Fruit fly (Drosophila melanogaster) whole organism, embryonic: ENCODE data around the gene CG10338.

Experiments used
- Atf-2 ChIP-seq: fragments of 200-800 bp; sonication (Bioruptor generic); optimal IDR thresholded peaks from 2 replicates; lab custom pipeline; 2016; ENCODE audit warnings: missing biosample characterization, missing genetic modification characterization
- B-H1 ChIP-seq: fragments of 200-800 bp; sonication (Bioruptor generic); IDR thresholded peaks from 3 replicates; pipeline ENCODE4 v1.3.6; 2022; ENCODE audit warnings: missing biosample characterization, missing genetic modification characterization
- CG10147 ChIP-seq: fragments of 200-800 bp; sonication (Bioruptor generic); optimal IDR thresholded peaks from 2 replicates; lab custom pipeline; 2019; ENCODE audit warnings: missing biosample characterization, mild to moderate bottlenecking, missing genetic modification characterization, moderate library complexity
- CG10267 ChIP-seq: fragments of 200-800 bp; sonication (Bioruptor generic); optimal IDR thresholded peaks from 2 replicates; lab custom pipeline; 2018; ENCODE audit warnings: missing biosample characterization, mild to moderate bottlenecking, missing genetic modification characterization, moderate library complexity
- CG10959 ChIP-seq: fragments of 200-800 bp; sonication (Bioruptor generic); IDR thresholded peaks from 2 replicates; pipeline ENCODE4 v1.3.6; 2022; ENCODE audit warnings: missing biosample characterization, missing genetic modification characterization
- CG13123 ChIP-seq: fragments of 200-800 bp; sonication (Bioruptor generic); optimal IDR thresholded peaks from 2 replicates; lab custom pipeline; 2016; ENCODE audit warnings: missing biosample characterization, missing genetic modification characterization
- CG14710 ChIP-seq: fragments of 200-800 bp; sonication (Bioruptor generic); optimal IDR thresholded peaks from 3 replicates; lab custom pipeline; 2019; ENCODE audit warnings: missing biosample characterization, mild to moderate bottlenecking, missing genetic modification characterization, moderate library complexity
- CG14860 ChIP-seq: fragments of 200-800 bp; sonication (Bioruptor generic); IDR thresholded peaks from 3 replicates; pipeline ENCODE4 v1.3.6; 2022; ENCODE audit warnings: missing biosample characterization, missing genetic modification characterization; ENCODE audit not compliant: partially characterized antibody
- CG16813 ChIP-seq: fragments of 200-800 bp; sonication (Bioruptor generic); IDR thresholded peaks from 3 replicates; pipeline ENCODE4 v1.3.6; 2022; ENCODE audit warnings: missing biosample characterization, missing genetic modification characterization; ENCODE audit not compliant: partially characterized antibody
- CG16863 ChIP-seq: fragments of 200-800 bp; sonication (Bioruptor generic); optimal IDR thresholded peaks from 3 replicates; lab custom pipeline; 2016; ENCODE audit warnings: missing biosample characterization, missing genetic modification characterization
- CG17361 ChIP-seq: fragments of 200-800 bp; sonication (Bioruptor generic); IDR thresholded peaks from 3 replicates; pipeline ENCODE4 v1.3.6; 2022; ENCODE audit warnings: missing biosample characterization, missing genetic modification characterization
- CG34422 ChIP-seq: fragments of 200-800 bp; sonication (Bioruptor generic); IDR thresholded peaks from 3 replicates; pipeline ENCODE4 v1.3.6; 2022; ENCODE audit warnings: missing biosample characterization, missing genetic modification characterization
- CG4730 ChIP-seq: fragments of 200-800 bp; sonication (Bioruptor generic); IDR thresholded peaks from 2 replicates; pipeline ENCODE4 v1.3.6; 2022; ENCODE audit warnings: missing biosample characterization, missing genetic modification characterization
- CG4820 ChIP-seq: fragments of 200-800 bp; sonication (Bioruptor generic); optimal IDR thresholded peaks from 3 replicates; lab custom pipeline; 2016; ENCODE audit warnings: missing biosample characterization, missing genetic modification characterization
- CG6175 ChIP-seq: fragments of 200-800 bp; sonication (Bioruptor generic); IDR thresholded peaks from 3 replicates; pipeline ENCODE4 v1.3.6; 2022; ENCODE audit warnings: missing biosample characterization, missing genetic modification characterization
- CG7839 ChIP-seq: fragments of 200-800 bp; sonication (Bioruptor generic); optimal IDR thresholded peaks from 3 replicates; lab custom pipeline; 2018; ENCODE audit warnings: missing biosample characterization, mild to moderate bottlenecking, missing genetic modification characterization, moderate library complexity
- CG8089 ChIP-seq: fragments of 200-800 bp; sonication (Bioruptor generic); optimal IDR thresholded peaks from 3 replicates; lab custom pipeline; 2016; ENCODE audit warnings: missing biosample characterization, missing genetic modification characterization
- CG9797 ChIP-seq: fragments of 200-800 bp; sonication (Bioruptor generic); optimal IDR thresholded peaks from 3 replicates; lab custom pipeline; 2018; ENCODE audit warnings: missing biosample characterization, mild to moderate bottlenecking, missing genetic modification characterization
- CkIIα-i1 ChIP-seq: fragments of 200-800 bp; sonication (Bioruptor generic); IDR thresholded peaks from 2 replicates; pipeline ENCODE4 v1.3.6; 2022; ENCODE audit warnings: missing biosample characterization, missing genetic modification characterization
- CoRest ChIP-seq: fragments of 200-800 bp; sonication (Bioruptor generic); optimal IDR thresholded peaks from 3 replicates; lab custom pipeline; 2018; ENCODE audit warnings: missing biosample characterization, mild to moderate bottlenecking, missing genetic modification characterization, moderate library complexity
- Deaf1 ChIP-seq: fragments of 200-800 bp; optimal IDR thresholded peaks from 3 replicates; lab custom pipeline; 2019; ENCODE audit warnings: missing biosample characterization, mild to moderate bottlenecking, missing genetic modification characterization, moderate library complexity
- GATAe ChIP-seq: fragments of 200-800 bp; sonication (Bioruptor generic); conservative IDR thresholded peaks from 2 replicates; pipeline ENCODE4 v1.3.6; 2022; ENCODE audit warnings: missing biosample characterization, missing genetic modification characterization
- HmgD ChIP-seq: fragments of 200-800 bp; sonication (Bioruptor generic); optimal IDR thresholded peaks from 3 replicates; lab custom pipeline; 2016; ENCODE audit warnings: missing biosample characterization, missing genetic modification characterization
- Hmr ChIP-seq: fragments of 200-800 bp; sonication (Bioruptor generic); optimal IDR thresholded peaks from 3 replicates; lab custom pipeline; 2017; ENCODE audit warnings: mild to moderate bottlenecking, missing biosample characterization, missing genetic modification reagents, missing genetic modification characterization
- Jarid2 ChIP-seq: fragments of 200-800 bp; sonication (Bioruptor generic); optimal IDR thresholded peaks from 3 replicates; lab custom pipeline; 2017; ENCODE audit warnings: mild to moderate bottlenecking, missing biosample characterization, missing genetic modification reagents, missing genetic modification characterization
- NFAT ChIP-seq: fragments of 200-800 bp; sonication (Bioruptor generic); IDR thresholded peaks from 2 replicates; pipeline ENCODE4 v1.3.6; 2022; ENCODE audit warnings: missing biosample characterization, missing genetic modification characterization
- NK7.1 ChIP-seq: fragments of 200-800 bp; sonication (Bioruptor generic); optimal IDR thresholded peaks from 3 replicates; lab custom pipeline; 2016; ENCODE audit warnings: missing biosample characterization, missing genetic modification characterization
- Nf-YB ChIP-seq: fragments of 200-800 bp; sonication (Bioruptor generic); optimal IDR thresholded peaks from 3 replicates; lab custom pipeline; 2019; ENCODE audit warnings: missing biosample characterization, mild to moderate bottlenecking, missing genetic modification characterization, moderate library complexity
- Nf-YC ChIP-seq: fragments of 200-800 bp; optimal IDR thresholded peaks from 3 replicates; lab custom pipeline; 2019; ENCODE audit warnings: missing biosample characterization, mild to moderate bottlenecking, missing genetic modification characterization, moderate library complexity
- Sry-δ ChIP-seq: fragments of 200-800 bp; sonication (Bioruptor generic); optimal IDR thresholded peaks from 2 replicates; lab custom pipeline; 2016; ENCODE audit warnings: missing biosample characterization, missing genetic modification characterization
- TFAM ChIP-seq: fragments of 200-800 bp; sonication (Bioruptor generic); optimal IDR thresholded peaks from 2 replicates; lab custom pipeline; 2017; ENCODE audit warnings: missing biosample characterization, missing genetic modification characterization, inconsistent platforms
- Trl ChIP-seq, 3 experiments: fragments of >200 bp in 2 of 3; fragments of 200-800 bp in 1 of 3; sonication (Bioruptor generic) in 1 of 3; optimal IDR thresholded peaks; 2 replicates in 1 of 3; 3 replicates in 2 of 3; lab custom pipeline; 2016 to 2017; ENCODE audit warnings: missing biosample characterization in 1 of 3, missing genetic modification characterization in 1 of 3
- YL-1 ChIP-seq: fragments of 200-800 bp; sonication (Bioruptor generic); optimal IDR thresholded peaks from 3 replicates; lab custom pipeline; 2017; ENCODE audit warnings: missing biosample characterization, mild to moderate bottlenecking, missing genetic modification characterization
- br ChIP-seq: fragments of >200 bp; optimal IDR thresholded peaks from 2 replicates; lab custom pipeline; 2017
- dmrt99B ChIP-seq: fragments of 200-800 bp; sonication (Bioruptor generic); optimal IDR thresholded peaks from 2 replicates; lab custom pipeline; 2018; ENCODE audit warnings: missing biosample characterization, mild to moderate bottlenecking, missing genetic modification characterization, moderate library complexity
- grau ChIP-seq: fragments of 200-800 bp; optimal IDR thresholded peaks from 3 replicates; lab custom pipeline; 2019; ENCODE audit warnings: missing biosample characterization, mild to moderate bottlenecking, missing genetic modification characterization, moderate library complexity
- gsb-n ChIP-seq: fragments of 200-800 bp; sonication (Bioruptor generic); optimal IDR thresholded peaks from 3 replicates; lab custom pipeline; 2018; ENCODE audit warnings: missing biosample characterization, mild to moderate bottlenecking, missing genetic modification characterization
- hb ChIP-seq: fragments of 200-800 bp; sonication (Bioruptor generic); IDR thresholded peaks from 3 replicates; pipeline ENCODE4 v1.3.6; 2022; ENCODE audit warnings: missing biosample characterization, missing genetic modification characterization; ENCODE audit not compliant: partially characterized antibody
- lilli ChIP-seq: fragments of 200-800 bp; sonication (Bioruptor generic); optimal IDR thresholded peaks from 3 replicates; lab custom pipeline; 2016; ENCODE audit warnings: missing biosample characterization, missing genetic modification characterization
- odd ChIP-seq: fragments of 200-800 bp; sonication (Bioruptor generic); optimal IDR thresholded peaks from 2 replicates; lab custom pipeline; 2017; ENCODE audit warnings: missing biosample characterization, mild to moderate bottlenecking, missing genetic modification characterization
- schlank ChIP-seq: fragments of 200-800 bp; sonication (Bioruptor generic); optimal IDR thresholded peaks from 2 replicates; lab custom pipeline; 2018; ENCODE audit warnings: missing biosample characterization, mild to moderate bottlenecking, missing genetic modification characterization
- stc ChIP-seq: fragments of 200-800 bp; sonication (Bioruptor generic); IDR thresholded peaks from 2 replicates; pipeline ENCODE4 v1.3.6; 2022; ENCODE audit warnings: missing biosample characterization, missing genetic modification characterization

The CG10338 gene

DNA sequence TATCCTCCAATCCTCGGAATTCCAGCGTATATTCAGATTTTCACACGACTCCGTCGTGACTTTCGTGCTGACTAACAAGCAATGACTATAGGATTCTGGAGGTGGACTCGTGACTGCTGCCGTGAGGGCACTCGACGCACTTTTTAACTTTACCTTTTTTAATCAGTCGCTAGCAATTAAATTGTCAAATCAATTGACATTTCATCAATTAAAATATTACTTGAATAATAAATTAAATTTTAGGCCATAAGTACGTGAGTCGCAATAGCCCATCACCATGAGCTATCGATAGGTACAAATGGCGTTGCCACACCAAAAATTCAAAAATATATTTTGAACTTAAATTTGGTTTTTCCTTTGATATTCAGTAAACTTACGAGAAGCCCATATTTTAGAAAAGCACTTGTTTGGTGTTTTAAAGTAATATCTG is 10.2 kb downstream of the CG10338 start, which contains the start of gene Jwa (continued):
- peak; percentile 99 for TF ChIP-seq CG16813 (GFP tag; lab: Robert Waterston, UW)
- peak; percentile 90 for TF ChIP-seq Atf-2 (GFP tag; lab: Kevin White, UChicago)
- peak; percentile 74 for TF ChIP-seq Nf-YC (tag; lab: Kevin White, UChicago)
- peak; percentile 88 for TF ChIP-seq CG14710 (tag; lab: Kevin White, UChicago)
- no peak for TF ChIP-seq TFAM (GFP tag; lab: Kevin White, UChicago)
- no peak for TF ChIP-seq CkIIα-i1 (GFP tag; lab: Robert Waterston, UW)
- peak; percentile 80 for TF ChIP-seq B-H1 (GFP tag; lab: Robert Waterston, UW)
- TF ChIP-seq Deaf1 (tag; lab: Kevin White, UChicago) = peak; percentile 56
- TF ChIP-seq CG7839 (tag; lab: Kevin White, UChicago) = peak; percentile 89
- TF ChIP-seq CG34422 (GFP tag; lab: Robert Waterston, UW) = peak; percentile 93
- peak; percentile 85 for TF ChIP-seq CG8089
- TF ChIP-seq CG6175 (GFP tag; lab: Robert Waterston, UW) = peak; percentile 70; the same call in 2 of the 3 replicates
- peak; percentile 57 for TF ChIP-seq odd (GFP tag; lab: Kevin White, UChicago)
- TF ChIP-seq Sry-δ (GFP tag; lab: Kevin White, UChicago) = peak; percentile 95
- peak; percentile 100 for TF ChIP-seq CG14860 (GFP tag; lab: Robert Waterston, UW)
- TF ChIP-seq CG4730 = peak; percentile 77
- TF ChIP-seq GATAe (GFP tag; lab: Robert Waterston, UW) = peak; percentile 41; the same call in 1 of the 2 replicates
- peak; percentile 94 for TF ChIP-seq grau (tag; lab: Kevin White, UChicago)
- TF ChIP-seq Nf-YB (GFP tag; lab: Kevin White, UChicago) = peak; percentile 80
- peak; percentile 53 for TF ChIP-seq CG10147
- TF ChIP-seq stc (GFP tag; lab: Robert Waterston, UW) = peak; percentile 78
- TF ChIP-seq YL-1 (GFP tag; lab: Kevin White, UChicago) = peak; percentile 64
- TF ChIP-seq NFAT = peak; percentile 92
- peak; percentile 90 for TF ChIP-seq gsb-n (tag; lab: Kevin White, UChicago)
- peak; percentile 84 for TF ChIP-seq CG16863 (GFP tag; lab: Kevin White, UChicago)
- peak; percentile 97 for TF ChIP-seq lilli (GFP tag; lab: Kevin White, UChicago)
- TF ChIP-seq HmgD (GFP tag; lab: Kevin White, UChicago) = peak; percentile 86
- TF ChIP-seq NK7.1 = peak; percentile 82
- peak; percentile 82 for TF ChIP-seq CG10959 (GFP tag; lab: Robert Waterston, UW)
- TF ChIP-seq CG17361 = peak; percentile 84
- peak; percentile 12 for TF ChIP-seq CG9797
- peak; percentile 86 for TF ChIP-seq CG10267 (tag; lab: Kevin White, UChicago)
- TF ChIP-seq Jarid2 (GFP tag; lab: Kevin White, UChicago) = peak; percentile 46
- peak; percentile 84 for TF ChIP-seq dmrt99B (tag; lab: Kevin White, UChicago)
- peak; percentile 86 for TF ChIP-seq CG13123 (GFP tag; lab: Kevin White, UChicago)
- no peak for TF ChIP-seq Trl (optimal IDR thresholded peaks at IDR 0.05; lab: Kevin White, UChicago)
- peak; percentile 89 for TF ChIP-seq Trl (GFP tag; optimal IDR thresholded peaks at IDR 0.05; lab: Kevin White, UChicago)
- TF ChIP-seq br (lab: Kevin White, UChicago) = no peak
- TF ChIP-seq CG4820 (GFP tag; lab: Kevin White, UChicago) = peak; percentile 74
- peak; percentile 72 for TF ChIP-seq schlank (tag; lab: Kevin White, UChicago)
- TF ChIP-seq hb (GFP tag; lab: Robert Waterston, UW) = peak; percentile 99
- TF ChIP-seq Hmr (GFP tag; lab: Kevin White, UChicago) = peak; percentile 97
- TF ChIP-seq CoRest (tag; lab: Kevin White, UChicago) = peak; percentile 93
